Worm (Caenorhabditis elegans) whole organism, L4/young adult: ENCODE results near the gene ubq-1.

ENCODE experiments used
- W03F9.2 ChIP-seq: fragments of 150-350 bp; optimal IDR thresholded peaks from 2 replicates; lab custom pipeline; 2014; ENCODE audit warnings: missing biosample characterization, missing genetic modification characterization
- dao-5 ChIP-seq: sonication (generic microtip); optimal IDR thresholded peaks from 2 replicates; lab custom pipeline; 2016; ENCODE audit warnings: missing genotype, missing genetic modification characterization, moderate library complexity, missing compliant biosample characterization
- him-1 ChIP-seq: sonication (generic microtip); optimal IDR thresholded peaks from 2 replicates; lab custom pipeline; 2016; ENCODE audit warnings: missing genotype, missing genetic modification reagents, missing genetic modification characterization, missing compliant biosample characterization

The ubq-1 gene

ce11 chrIII:5939453-5940296 lies at the start of gene ubq-1:
Gene ubq-1, plus strand, starts transcription at chrIII:5940254.
- TF ChIP-seq him-1 (tag; lab: Kevin White, UChicago) (no peak), W03F9.2 (tag; lab: Kevin White, UChicago) (no peak), dao-5 (tag; lab: Kevin White, UChicago) (no peak)

ce11 chrIII:5892909-5893308 lies 47.1 kb upstream of the ubq-1 start:
- TF ChIP-seq dao-5 (tag; lab: Kevin White, UChicago) (no peak), him-1 (tag; lab: Kevin White, UChicago) (no peak), W03F9.2 (tag; lab: Kevin White, UChicago) (no peak)

DNA sequence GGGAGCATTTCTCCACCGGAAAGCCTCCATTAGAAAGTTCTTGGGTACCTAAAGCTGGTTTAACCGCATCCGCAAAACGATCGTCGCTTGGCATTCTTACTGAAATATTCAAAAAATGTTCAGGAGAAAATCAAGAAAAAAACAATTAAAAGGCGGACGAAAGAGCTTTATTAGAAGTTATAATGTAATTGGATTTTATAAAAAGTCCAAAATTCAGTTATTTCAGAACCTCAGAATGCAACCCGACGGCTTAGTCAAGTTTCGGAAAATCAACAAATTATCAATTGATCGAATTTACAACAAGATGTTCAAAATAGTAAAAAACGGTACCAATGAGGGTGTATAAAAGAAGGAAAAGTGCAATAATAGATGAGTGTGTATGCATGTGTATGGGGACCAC lies 44.1 kb upstream of the ubq-1 start, which contains the start of gene pxl-1:
pxl-1 (minus strand) TSS at position 101 of the 400 bp plus-strand sequence.
- TF ChIP-seq dao-5 (tag; lab: Kevin White, UChicago) (no peak), W03F9.2 (tag; lab: Kevin White, UChicago) (no peak), him-1 (tag; lab: Kevin White, UChicago) (no peak)

DNA sequence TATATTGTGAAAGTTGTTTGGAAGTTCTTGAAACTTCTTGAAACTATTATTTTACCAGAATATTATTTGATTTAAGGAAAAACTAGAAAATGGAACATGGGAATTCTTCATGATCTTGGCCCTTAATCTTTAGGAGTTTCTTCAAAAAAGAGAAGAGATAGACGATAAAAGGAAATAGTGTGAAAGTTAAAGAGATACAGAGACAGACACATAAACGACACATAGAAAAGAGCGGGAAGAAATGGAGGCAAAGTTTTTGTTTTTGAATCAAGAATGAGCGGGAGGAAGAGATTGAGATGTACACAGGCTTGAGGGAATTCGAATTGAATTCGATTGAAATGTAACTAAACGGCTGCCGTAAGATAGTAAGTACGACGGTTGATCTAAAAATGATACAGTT lies 42.6 kb upstream of the ubq-1 start:
- TF ChIP-seq W03F9.2 (tag; lab: Kevin White, UChicago) (no peak), dao-5 (tag; lab: Kevin White, UChicago) (no peak), him-1 (tag; lab: Kevin White, UChicago) (no peak)

ce11 chrIII:5898631-5899030 lies 41.4 kb upstream of the ubq-1 start:
- TF ChIP-seq him-1 (tag; lab: Kevin White, UChicago), result no peak
- no peak for TF ChIP-seq dao-5 (tag; lab: Kevin White, UChicago)
- TF ChIP-seq W03F9.2 (tag; lab: Kevin White, UChicago), result no peak

DNA sequence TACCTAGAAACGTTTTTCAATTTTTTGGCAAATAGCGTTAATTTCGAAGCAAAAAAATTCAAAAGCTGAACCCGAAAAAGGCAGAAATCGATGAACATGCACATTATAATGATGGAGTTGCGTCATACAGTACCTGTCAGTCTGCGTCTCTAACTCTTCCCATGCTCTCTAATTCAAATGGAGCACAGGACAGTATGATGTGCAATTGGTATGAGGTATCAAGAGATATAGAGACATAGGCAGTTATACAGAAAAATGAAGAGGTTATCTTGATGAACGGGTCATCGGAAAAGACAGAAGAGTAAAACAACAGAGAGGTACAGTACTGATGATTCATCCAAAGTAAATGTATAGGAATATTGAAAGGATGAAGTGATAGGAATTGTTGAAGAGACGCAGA lies 39.3 kb upstream of the ubq-1 start:
- TF ChIP-seq W03F9.2 (tag; lab: Kevin White, UChicago) (no peak), dao-5 (tag; lab: Kevin White, UChicago) (no peak), him-1 (tag; lab: Kevin White, UChicago) (no peak)

ce11 chrIII:5902558-5902957 lies 37.5 kb upstream of the ubq-1 start:
- TF ChIP-seq him-1 (tag; lab: Kevin White, UChicago), result no peak
- TF ChIP-seq W03F9.2 (tag; lab: Kevin White, UChicago), result no peak
- TF ChIP-seq dao-5 (tag; lab: Kevin White, UChicago), result no peak

ce11 chrIII:5906059-5906458 lies 34.0 kb upstream of the ubq-1 start, which contains the start of gene dpff-1:
Gene dpff-1, minus strand, starts transcription at chrIII:5906346.
- TF ChIP-seq dao-5 (tag; lab: Kevin White, UChicago), result no peak
- no peak for TF ChIP-seq him-1 (tag; lab: Kevin White, UChicago)
- TF ChIP-seq W03F9.2 (tag; lab: Kevin White, UChicago), result no peak

ce11 chrIII:5906749-5907148 lies 33.3 kb upstream of the ubq-1 start, which contains the start of gene erd-2.2:
Gene erd-2.2, plus strand, starts transcription at chrIII:5907049.
- TF ChIP-seq W03F9.2 (tag; lab: Kevin White, UChicago), result no peak
- TF ChIP-seq dao-5 (tag; lab: Kevin White, UChicago), result no peak
- no peak for TF ChIP-seq him-1 (tag; lab: Kevin White, UChicago)

DNA sequence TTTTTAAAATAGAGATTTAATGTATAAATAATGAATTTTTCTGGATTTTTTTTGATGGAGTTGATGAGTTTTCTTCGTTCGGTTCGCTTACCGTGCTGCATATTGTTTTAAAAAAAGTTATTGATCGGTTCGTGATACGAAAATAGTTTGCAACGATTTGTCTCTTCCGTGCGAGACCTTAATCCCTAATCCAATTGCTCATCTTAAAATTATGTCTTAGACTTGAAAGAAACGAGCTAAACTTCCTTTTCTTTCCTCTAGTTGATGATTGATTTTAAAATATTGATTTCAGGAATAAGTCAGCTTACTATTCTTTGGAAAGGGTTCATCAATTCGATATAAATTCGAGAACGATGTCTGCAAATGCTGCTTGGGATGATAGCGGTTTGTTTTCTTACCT lies 31.6 kb upstream of the ubq-1 start, which contains the start of gene C28H8.3:
C28H8.3 (plus strand) TSS at position 293 of the 400 bp plus-strand sequence.
- TF ChIP-seq him-1 (tag; lab: Kevin White, UChicago), result no peak
- TF ChIP-seq dao-5 (tag; lab: Kevin White, UChicago), result no peak
- no peak for TF ChIP-seq W03F9.2 (tag; lab: Kevin White, UChicago)

DNA sequence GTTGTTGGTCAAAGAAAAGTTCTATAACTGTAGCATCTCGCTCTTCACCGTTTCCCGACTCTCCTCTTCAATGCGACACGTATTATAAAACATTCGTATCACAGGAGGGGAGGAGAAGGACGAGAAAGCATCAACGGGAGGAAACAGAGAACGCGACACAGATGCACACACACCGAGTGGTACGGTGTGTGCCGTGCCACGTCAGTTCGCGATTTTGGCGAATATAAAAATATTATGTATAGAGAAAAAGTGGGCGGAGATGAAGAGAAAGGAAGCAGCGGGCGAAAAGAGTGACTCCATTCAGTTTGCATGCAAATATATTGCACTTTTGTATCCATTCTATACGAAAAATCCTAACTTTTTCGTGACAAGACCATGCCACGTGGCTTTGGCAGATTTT lies 25.3 kb upstream of the ubq-1 start:
- TF ChIP-seq him-1 (tag; lab: Kevin White, UChicago) (no peak), W03F9.2 (tag; lab: Kevin White, UChicago) (no peak), dao-5 (tag; lab: Kevin White, UChicago) (no peak)

DNA sequence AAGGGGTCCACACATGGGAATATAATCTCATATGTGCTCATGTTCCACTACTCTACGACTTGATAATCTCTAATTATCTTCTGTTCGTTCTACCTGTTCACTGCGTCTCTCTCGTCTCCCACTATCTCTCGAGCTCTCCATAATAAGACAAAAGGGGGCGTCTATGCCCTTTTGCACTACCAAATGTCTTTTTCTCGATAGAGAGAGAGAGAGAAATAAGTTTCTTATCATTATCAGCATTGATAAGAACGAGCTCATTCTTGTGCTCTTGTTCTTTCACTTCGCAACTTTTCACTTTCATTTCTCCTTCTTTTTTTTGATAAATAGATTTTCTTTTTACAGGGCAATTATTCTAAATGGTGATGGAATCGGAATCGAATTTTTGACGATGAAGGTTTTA lies 24.1 kb upstream of the ubq-1 start:
- TF ChIP-seq dao-5 (tag; lab: Kevin White, UChicago) (no peak), W03F9.2 (tag; lab: Kevin White, UChicago) (no peak), him-1 (tag; lab: Kevin White, UChicago) (no peak)

DNA sequence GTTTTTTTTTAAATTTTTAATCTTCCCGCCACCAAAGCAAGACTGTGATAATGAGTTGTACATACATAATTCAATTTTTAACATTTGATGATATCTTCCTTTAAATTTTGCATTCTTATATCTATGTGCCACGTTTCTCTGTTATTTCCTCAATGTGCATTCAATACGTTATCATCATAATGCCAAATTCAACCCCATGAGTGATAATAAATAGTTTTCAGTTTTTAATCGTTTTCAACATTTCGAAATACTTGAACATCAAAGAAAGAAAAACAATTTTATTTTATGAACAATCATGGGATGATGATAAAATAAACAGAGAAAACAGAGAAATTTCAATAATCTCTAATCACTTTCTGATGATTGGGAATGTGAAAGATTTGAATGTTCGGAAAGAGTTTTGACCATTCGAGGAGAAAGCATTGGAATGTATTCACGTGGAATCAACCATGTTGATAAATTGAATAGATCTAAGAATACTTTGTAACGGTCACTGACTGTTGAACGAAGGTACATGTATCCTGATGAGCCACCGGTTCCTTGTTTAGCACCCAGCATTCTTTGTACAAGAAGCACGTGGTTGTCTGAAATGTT lies 22.6 kb upstream of the ubq-1 start:
- TF ChIP-seq W03F9.2 (tag; lab: Kevin White, UChicago) (peak; percentile 9), him-1 (tag; lab: Kevin White, UChicago) (no peak)
